Fruit fly (Drosophila melanogaster) whole organism, embryonic: ENCODE measurements around the gene CG15011.

Experiments used
- Abd-B ChIP-seq: fragments of 200-800 bp; sonication (Bioruptor generic); optimal IDR thresholded peaks from 2 replicates; lab custom pipeline; 2018; ENCODE audit warnings: missing biosample characterization, mild to moderate bottlenecking, missing genetic modification characterization, moderate library complexity
- lilli ChIP-seq: fragments of 200-800 bp; sonication (Bioruptor generic); optimal IDR thresholded peaks from 3 replicates; lab custom pipeline; 2016; ENCODE audit warnings: missing biosample characterization, missing genetic modification characterization

- no peak for TF ChIP-seq Abd-B (GFP tag; lab: Kevin White, UChicago)
- TF ChIP-seq lilli (GFP tag; lab: Kevin White, UChicago): no peak
Observed at dm6 chr3L:4293711-4294110, 34.8 kb upstream of the CG15011 start.
